Fruit fly (Drosophila melanogaster) whole organism, prepupa: ENCODE data around the gene Idgf2.

ENCODE experiments used
- CG11902 ChIP-seq: fragments of 200-800 bp; sonication (Bioruptor generic); optimal IDR thresholded peaks from 3 replicates; lab custom pipeline; 2016; ENCODE audit warnings: missing biosample characterization, missing genetic modification characterization
- CG3919 ChIP-seq: fragments of 200-800 bp; sonication (Bioruptor generic); optimal IDR thresholded peaks from 3 replicates; lab custom pipeline; 2016; ENCODE audit warnings: missing biosample characterization, missing genetic modification characterization
- CG4318 ChIP-seq: fragments of 200-800 bp; sonication (Bioruptor generic); optimal IDR thresholded peaks from 3 replicates; lab custom pipeline; 2017; ENCODE audit warnings: missing biosample characterization, mild to moderate bottlenecking, missing genetic modification characterization
- CG6854 ChIP-seq: fragments of 200-800 bp; sonication (Bioruptor generic); optimal IDR thresholded peaks from 2 replicates; lab custom pipeline; 2017; ENCODE audit warnings: missing biosample characterization, mild to moderate bottlenecking, missing genetic modification characterization
- CG8119 ChIP-seq: fragments of 200-800 bp; sonication (Bioruptor generic); IDR thresholded peaks from 3 replicates; pipeline ENCODE4 v1.3.6; 2022; ENCODE audit warnings: missing biosample characterization, missing genetic modification characterization
- Ets21C ChIP-seq: fragments of 200-800 bp; sonication (Bioruptor generic); optimal IDR thresholded peaks from 3 replicates; lab custom pipeline; 2016; ENCODE audit warnings: missing biosample characterization, missing genetic modification characterization
- Hr39 ChIP-seq: fragments of 200-800 bp; sonication (Bioruptor generic); optimal IDR thresholded peaks from 2 replicates; lab custom pipeline; 2016; ENCODE audit warnings: missing biosample characterization, missing genetic modification characterization
- OdsH ChIP-seq: fragments of 200-800 bp; sonication (Bioruptor generic); optimal IDR thresholded peaks from 3 replicates; lab custom pipeline; 2016; ENCODE audit warnings: missing biosample characterization, missing genetic modification characterization
- Sox102F ChIP-seq: fragments of 200-800 bp; sonication (Bioruptor generic); optimal IDR thresholded peaks from 2 replicates; lab custom pipeline; 2016; ENCODE audit warnings: missing biosample characterization, mild to moderate bottlenecking, missing genetic modification characterization
- fd59A ChIP-seq: fragments of 200-800 bp; sonication (Bioruptor generic); optimal IDR thresholded peaks from 2 replicates; lab custom pipeline; 2017; ENCODE audit warnings: missing biosample characterization, mild to moderate bottlenecking, missing genetic modification characterization, missing genetic modification reagents
- salr ChIP-seq, 2 experiments: fragments of 200-800 bp; sonication (Bioruptor generic); optimal IDR thresholded peaks; 3 replicates each; lab custom pipeline; 2016 to 2018; ENCODE audit warnings: missing biosample characterization in 2 of 2, missing genetic modification characterization in 2 of 2, mild to moderate bottlenecking in 1 of 2

DNA sequence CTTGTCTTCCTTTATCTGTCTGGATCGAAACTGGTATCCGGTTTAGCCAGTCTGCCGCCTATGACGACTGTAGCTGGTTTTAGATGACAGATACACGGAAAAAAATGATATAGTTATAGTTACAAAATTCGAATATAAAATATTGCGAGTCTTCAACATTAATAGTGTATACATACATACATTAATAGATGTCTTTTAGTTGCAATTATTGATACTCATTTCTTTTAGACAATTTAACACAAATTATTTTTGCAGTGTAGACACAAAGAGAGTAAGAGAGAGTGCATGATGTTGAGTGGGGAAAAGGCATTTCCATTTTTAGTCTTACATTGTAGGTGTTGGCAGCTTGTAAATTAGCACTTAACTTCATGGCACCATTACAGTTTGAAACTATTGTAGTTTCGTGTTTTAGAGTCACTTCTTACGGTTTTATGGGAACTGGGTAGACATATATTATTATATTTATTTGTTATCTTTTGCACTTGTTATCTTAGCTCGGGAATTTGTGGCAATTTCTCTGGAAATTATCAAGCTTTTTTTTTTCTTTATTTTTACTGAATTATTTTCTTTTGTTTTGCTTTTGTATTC, 48.2 kb downstream of the Idgf2 start:
- peak; percentile 82 for TF ChIP-seq Sox102F
- peak; percentile 97 for TF ChIP-seq CG8119 (GFP tag; lab: Robert Waterston, UW)
- TF ChIP-seq OdsH (GFP tag; lab: Kevin White, UChicago), result peak; percentile 95
- no peak for TF ChIP-seq CG11902 (GFP tag; lab: Kevin White, UChicago)
- no peak for TF ChIP-seq CG6854 (GFP tag; lab: Kevin White, UChicago)
- TF ChIP-seq Hr39 (GFP tag; lab: Kevin White, UChicago), result peak; percentile 80
- TF ChIP-seq salr (GFP tag; optimal IDR thresholded peaks at IDR 0.05; lab: Kevin White, UChicago), result peak; percentile 83 to 93
- TF ChIP-seq CG3919 (GFP tag; lab: Kevin White, UChicago), result no peak
- TF ChIP-seq fd59A, result peak; percentile 88
- peak; percentile 84 for TF ChIP-seq CG4318
- peak; percentile 72 for TF ChIP-seq Ets21C
